Fruit fly (Drosophila melanogaster): ENCODE measurements around the gene CG11898.
A peak's percentile ranks its signal among the peaks of the same experiment; 100 is the strongest.

The CG11898 gene

dm6 chr3R:29159620-29160019 is 5.8 kb upstream of the CG11898 start:
- no peak for TF ChIP-seq Rel (GFP tag; optimal IDR thresholded peaks at IDR 0.05)
- TF ChIP-seq Rel (tag; optimal IDR thresholded peaks at IDR 0.05), result peak; percentile 85
- TF ChIP-seq foxo (GFP tag; optimal IDR thresholded peaks at IDR 0.05), result no peak
- no peak for TF ChIP-seq br (GFP tag; optimal IDR thresholded peaks at IDR 0.05)

- TF ChIP-seq Myc (optimal IDR thresholded peaks at IDR 0.05), result no peak
- TF ChIP-seq HLH106 (tag; optimal IDR thresholded peaks at IDR 0.05), result no peak
- TF ChIP-seq dsf (GFP tag; optimal IDR thresholded peaks at IDR 0.05; ENCODE audit: borderline replicate concordance), result no peak
- TF ChIP-seq Sp1 (GFP tag; optimal IDR thresholded peaks at IDR 0.05), result no peak
- TF ChIP-seq sage (GFP tag; optimal IDR thresholded peaks at IDR 0.05), result no peak
- no peak for TF ChIP-seq CG32264 (GFP tag; optimal IDR thresholded peaks at IDR 0.05)
- TF ChIP-seq Abd-B (GFP tag; optimal IDR thresholded peaks at IDR 0.05), result no peak
- TF ChIP-seq dmrt93B (GFP tag; optimal IDR thresholded peaks at IDR 0.05), result no peak
- no peak for TF ChIP-seq Hr78 (GFP tag; optimal IDR thresholded peaks at IDR 0.05)
Observed at dm6 chr3R:29190984-29191383, 25.5 kb downstream of the CG11898 start.

- no peak for TF ChIP-seq Hnf4 (GFP tag; optimal IDR thresholded peaks at IDR 0.05)
- TF ChIP-seq br (GFP tag; optimal IDR thresholded peaks at IDR 0.05), result no peak
- no peak for TF ChIP-seq foxo (GFP tag; optimal IDR thresholded peaks at IDR 0.05)
- no peak for TF ChIP-seq N (GFP tag; optimal IDR thresholded peaks at IDR 0.05)
- no peak for TF ChIP-seq Mio (GFP tag; optimal IDR thresholded peaks at IDR 0.05)
- no peak for TF ChIP-seq sage (GFP tag; optimal IDR thresholded peaks at IDR 0.05)
- TF ChIP-seq pan (optimal IDR thresholded peaks at IDR 0.05), result no peak
- no peak for TF ChIP-seq Sp1 (GFP tag; optimal IDR thresholded peaks at IDR 0.05)
- TF ChIP-seq tai (GFP tag; optimal IDR thresholded peaks at IDR 0.05), result no peak
- TF ChIP-seq Vsx2 (GFP tag; optimal IDR thresholded peaks at IDR 0.05; ENCODE audit: partially characterized antibody), result no peak
- no peak for TF ChIP-seq rgr (GFP tag; optimal IDR thresholded peaks at IDR 0.05)
- TF ChIP-seq GATAd (GFP tag; optimal IDR thresholded peaks at IDR 0.05), result no peak
Observed at dm6 chr3R:29194957-29195356, 29.5 kb downstream of the CG11898 start, which contains the start of gene jus. jus (minus strand) TSS chr3R:29194994.

dm6 chr3R:29196967-29197611 is 31.6 kb downstream of the CG11898 start, which contains the start of gene CG14515:
CG14515 (plus strand) TSS chr3R:29197556.
- no peak for TF ChIP-seq Hr83 (GFP tag; optimal IDR thresholded peaks at IDR 0.05; ENCODE audit: poor library complexity, severe bottlenecking)

- TF ChIP-seq Sp1 (GFP tag; optimal IDR thresholded peaks at IDR 0.05) (no peak), h (GFP tag; optimal IDR thresholded peaks at IDR 0.05) (no peak), fru (GFP tag; optimal IDR thresholded peaks at IDR 0.05) (no peak), lola (GFP tag; optimal IDR thresholded peaks at IDR 0.05) (no peak), pan (optimal IDR thresholded peaks at IDR 0.05) (no peak)
Observed at dm6 chr3R:29198299-29198698, 32.9 kb downstream of the CG11898 start.

- TF ChIP-seq lola (GFP tag; optimal IDR thresholded peaks at IDR 0.05), result no peak
- TF ChIP-seq br (GFP tag; optimal IDR thresholded peaks at IDR 0.05), result peak; percentile 94
- TF ChIP-seq h (GFP tag; optimal IDR thresholded peaks at IDR 0.05), result peak; percentile 98
- no peak for TF ChIP-seq pan (optimal IDR thresholded peaks at IDR 0.05)
- TF ChIP-seq sv (GFP tag; optimal IDR thresholded peaks at IDR 0.05), result no peak
- TF ChIP-seq OdsH (GFP tag; optimal IDR thresholded peaks at IDR 0.05), result peak; percentile 86
- peak; percentile 78 for TF ChIP-seq CG9705 (GFP tag; optimal IDR thresholded peaks at IDR 0.05)
- TF ChIP-seq sage (GFP tag; optimal IDR thresholded peaks at IDR 0.05), result peak; percentile 90
- TF ChIP-seq brk (GFP tag; optimal IDR thresholded peaks at IDR 0.05), result no peak
- peak; percentile 86 for TF ChIP-seq Dif (GFP tag; optimal IDR thresholded peaks at IDR 0.05; ENCODE audit: partially characterized antibody)
- peak; percentile 93 for TF ChIP-seq tai (GFP tag; optimal IDR thresholded peaks at IDR 0.05)
- peak; percentile 61 for TF ChIP-seq dmrt93B (GFP tag; optimal IDR thresholded peaks at IDR 0.05)
- no peak for TF ChIP-seq dsf (GFP tag; optimal IDR thresholded peaks at IDR 0.05; ENCODE audit: borderline replicate concordance)
- no peak for TF ChIP-seq Abd-B (GFP tag; optimal IDR thresholded peaks at IDR 0.05)
- TF ChIP-seq dl (GFP tag; optimal IDR thresholded peaks at IDR 0.05; ENCODE audit: insufficient read depth in 1 of 2, partially characterized antibody in 2 of 2), result peak; percentile 15 to 47
- peak; percentile 92 for TF ChIP-seq Hnf4 (GFP tag; optimal IDR thresholded peaks at IDR 0.05)
- TF ChIP-seq jim (GFP tag; optimal IDR thresholded peaks at IDR 0.05), result peak; percentile 69
- peak; percentile 82 for TF ChIP-seq CG32264 (GFP tag; optimal IDR thresholded peaks at IDR 0.05)
- TF ChIP-seq Myc (optimal IDR thresholded peaks at IDR 0.05), result no peak
- peak; percentile 43 for TF ChIP-seq GATAd (GFP tag; optimal IDR thresholded peaks at IDR 0.05)
- TF ChIP-seq Hr78 (GFP tag; optimal IDR thresholded peaks at IDR 0.05), result no peak
- TF ChIP-seq ey (GFP tag; optimal IDR thresholded peaks at IDR 0.05), result peak; percentile 87
- no peak for TF ChIP-seq CrebA (GFP tag; optimal IDR thresholded peaks at IDR 0.05; ENCODE audit: borderline replicate concordance)
- TF ChIP-seq Vsx2 (GFP tag; optimal IDR thresholded peaks at IDR 0.05; ENCODE audit: partially characterized antibody), result peak; percentile 94
- peak; percentile 82 for TF ChIP-seq rgr (GFP tag; optimal IDR thresholded peaks at IDR 0.05)
- peak; percentile 96 for TF ChIP-seq psq (GFP tag; optimal IDR thresholded peaks at IDR 0.05)
- TF ChIP-seq N (GFP tag; optimal IDR thresholded peaks at IDR 0.05), result no peak
Observed at dm6 chr3R:29199807-29200693, 34.6 kb downstream of the CG11898 start, which contains the start of gene CG11899. CG11899 (plus strand) TSS chr3R:29200454.

Measured in whole organism, wandering third instar larva.